Fruit fly (Drosophila melanogaster) whole organism, embryonic: ENCODE data around the gene Nmdar1.
A peak's percentile ranks its signal among the peaks of the same experiment; 100 is the strongest.

Experiments
- Ada2b ChIP-seq: fragments of 200-800 bp; sonication (Bioruptor generic); IDR thresholded peaks from 2 replicates; pipeline ENCODE4 v1.3.6; 2022; ENCODE audit warnings: missing biosample characterization, missing genetic modification characterization
- Blimp-1 ChIP-seq: fragments of 200-800 bp; sonication (Bioruptor generic); optimal IDR thresholded peaks from 3 replicates; lab custom pipeline; 2018; ENCODE audit warnings: missing biosample characterization, missing genetic modification characterization, mild to moderate bottlenecking, moderate library complexity, missing genetic modification reagents
- C15 ChIP-seq: fragments of 200-800 bp; sonication (Bioruptor generic); IDR thresholded peaks from 3 replicates; pipeline ENCODE4 v1.3.6; 2022; ENCODE audit warnings: missing biosample characterization, missing genetic modification characterization
- CG10565 ChIP-seq: fragments of 200-800 bp; sonication (Bioruptor generic); optimal IDR thresholded peaks from 3 replicates; lab custom pipeline; 2016; ENCODE audit warnings: missing biosample characterization, mild to moderate bottlenecking, missing genetic modification characterization
- CG10654 ChIP-seq: fragments of 200-800 bp; sonication (Bioruptor generic); optimal IDR thresholded peaks from 2 replicates; lab custom pipeline; 2016; ENCODE audit warnings: missing biosample characterization, missing genetic modification characterization
- CG12104 ChIP-seq: fragments of 200-800 bp; sonication (Bioruptor generic); optimal IDR thresholded peaks from 3 replicates; lab custom pipeline; 2016; ENCODE audit warnings: missing biosample characterization, missing genetic modification characterization
- CG1233 ChIP-seq: fragments of 200-800 bp; sonication (Bioruptor generic); optimal IDR thresholded peaks from 4 replicates; lab custom pipeline; 2018; ENCODE audit warnings: missing biosample characterization, mild to moderate bottlenecking, missing genetic modification characterization
- CG16779 ChIP-seq: fragments of 200-800 bp; sonication (Bioruptor generic); IDR thresholded peaks from 2 replicates; pipeline ENCODE4 v1.3.6; 2022; ENCODE audit warnings: missing biosample characterization, missing genetic modification characterization
- CG18011 ChIP-seq: fragments of 200-800 bp; sonication (Bioruptor generic); optimal IDR thresholded peaks from 2 replicates; lab custom pipeline; 2017; ENCODE audit warnings: missing biosample characterization, missing genetic modification characterization, mild to moderate bottlenecking, moderate library complexity, missing genotype
- CG18262 ChIP-seq: fragments of 200-800 bp; optimal IDR thresholded peaks from 3 replicates; lab custom pipeline; 2019; ENCODE audit warnings: missing biosample characterization, mild to moderate bottlenecking, missing genetic modification characterization, moderate library complexity
- CG2129 ChIP-seq: fragments of 200-800 bp; sonication (Bioruptor generic); IDR thresholded peaks from 2 replicates; pipeline ENCODE4 v1.3.6; 2022; ENCODE audit warnings: missing biosample characterization, missing genetic modification characterization; ENCODE audit not compliant: partially characterized antibody
- CG2202 ChIP-seq: fragments of 200-800 bp; sonication (Bioruptor generic); optimal IDR thresholded peaks from 2 replicates; lab custom pipeline; 2018; ENCODE audit warnings: missing biosample characterization, mild to moderate bottlenecking, missing genetic modification characterization
- CG2875 ChIP-seq: fragments of 200-800 bp; sonication (Bioruptor generic); optimal IDR thresholded peaks from 2 replicates; lab custom pipeline; 2017; ENCODE audit warnings: missing biosample characterization, mild to moderate bottlenecking, missing genetic modification characterization, missing genetic modification reagents
- CG34376 ChIP-seq: fragments of 200-800 bp; sonication (Bioruptor generic); optimal IDR thresholded peaks from 2 replicates; lab custom pipeline; 2018; ENCODE audit warnings: missing biosample characterization, mild to moderate bottlenecking, missing genetic modification characterization
- CG3847 ChIP-seq: fragments of 200-800 bp; sonication (Bioruptor generic); IDR thresholded peaks from 2 replicates; pipeline ENCODE4 v1.3.6; 2022; ENCODE audit warnings: missing biosample characterization, missing genetic modification characterization
- CG4820 ChIP-seq: fragments of 200-800 bp; sonication (Bioruptor generic); optimal IDR thresholded peaks from 3 replicates; lab custom pipeline; 2016; ENCODE audit warnings: missing biosample characterization, missing genetic modification characterization
- CG4854 ChIP-seq: fragments of 200-800 bp; sonication (Bioruptor generic); optimal IDR thresholded peaks from 2 replicates; lab custom pipeline; 2016; ENCODE audit warnings: missing biosample characterization, missing genetic modification characterization, inconsistent platforms
- CG6254 ChIP-seq: fragments of 200-800 bp; sonication (Bioruptor generic); optimal IDR thresholded peaks from 3 replicates; lab custom pipeline; 2017; ENCODE audit warnings: mild to moderate bottlenecking, missing biosample characterization, missing genetic modification reagents, missing genetic modification characterization
- CG6272 ChIP-seq: fragments of 200-800 bp; sonication (Bioruptor generic); IDR thresholded peaks from 2 replicates; pipeline ENCODE4 v1.3.6; 2022; ENCODE audit warnings: missing biosample characterization, missing genetic modification characterization
- CG7786 ChIP-seq: fragments of 200-800 bp; sonication (Bioruptor generic); optimal IDR thresholded peaks from 2 replicates; lab custom pipeline; 2016; ENCODE audit warnings: missing biosample characterization, missing genetic modification characterization
- CG7987 ChIP-seq: fragments of 200-800 bp; sonication (Bioruptor generic); optimal IDR thresholded peaks from 2 replicates; lab custom pipeline; 2018; ENCODE audit warnings: missing biosample characterization, mild to moderate bottlenecking, missing genetic modification characterization, moderate library complexity
- CG8089 ChIP-seq: fragments of 200-800 bp; sonication (Bioruptor generic); optimal IDR thresholded peaks from 3 replicates; lab custom pipeline; 2016; ENCODE audit warnings: missing biosample characterization, missing genetic modification characterization
- CG9797 ChIP-seq: fragments of 200-800 bp; sonication (Bioruptor generic); optimal IDR thresholded peaks from 3 replicates; lab custom pipeline; 2018; ENCODE audit warnings: missing biosample characterization, mild to moderate bottlenecking, missing genetic modification characterization
- Hand ChIP-seq: fragments of 200-800 bp; sonication (Bioruptor generic); optimal IDR thresholded peaks from 2 replicates; lab custom pipeline; 2017; ENCODE audit warnings: mild to moderate bottlenecking, missing biosample characterization, missing genetic modification reagents, missing genetic modification characterization
- HmgD ChIP-seq: fragments of 200-800 bp; sonication (Bioruptor generic); optimal IDR thresholded peaks from 3 replicates; lab custom pipeline; 2016; ENCODE audit warnings: missing biosample characterization, missing genetic modification characterization
- Lhr ChIP-seq: fragments of 200-800 bp; sonication (Bioruptor generic); optimal IDR thresholded peaks from 3 replicates; lab custom pipeline; 2017; ENCODE audit warnings: mild to moderate bottlenecking, missing biosample characterization, missing genetic modification reagents, missing genetic modification characterization
- MBD-R2 ChIP-seq: fragments of 200-800 bp; sonication (Bioruptor generic); IDR thresholded peaks from 2 replicates; pipeline ENCODE4 v1.3.6; 2022; ENCODE audit warnings: missing biosample characterization, missing genetic modification characterization
- Mes4 ChIP-seq: fragments of 200-800 bp; sonication (Bioruptor generic); optimal IDR thresholded peaks from 2 replicates; lab custom pipeline; 2016; ENCODE audit warnings: missing biosample characterization, missing genetic modification characterization
- Nf-YC ChIP-seq: fragments of 200-800 bp; optimal IDR thresholded peaks from 3 replicates; lab custom pipeline; 2019; ENCODE audit warnings: missing biosample characterization, mild to moderate bottlenecking, missing genetic modification characterization, moderate library complexity
- Oaz ChIP-seq: fragments of 200-800 bp; sonication (Bioruptor generic); IDR thresholded peaks from 2 replicates; pipeline ENCODE4 v1.3.6; 2022; ENCODE audit warnings: missing biosample characterization, missing genetic modification characterization
- Rx ChIP-seq: fragments of 200-800 bp; sonication (Bioruptor generic); IDR thresholded peaks from 2 replicates; pipeline ENCODE4 v1.3.6; 2022; ENCODE audit warnings: missing biosample characterization, missing genetic modification characterization
- Scr ChIP-seq: fragments of 200-800 bp; sonication (Bioruptor generic); IDR thresholded peaks from 2 replicates; pipeline ENCODE4 v1.3.6; 2022; ENCODE audit warnings: missing biosample characterization, missing genetic modification characterization; ENCODE audit not compliant: partially characterized antibody
- Ssrp ChIP-seq: fragments of 200-800 bp; sonication (Bioruptor generic); optimal IDR thresholded peaks from 2 replicates; lab custom pipeline; 2018; ENCODE audit warnings: missing biosample characterization, mild to moderate bottlenecking, missing genetic modification characterization, moderate library complexity
- Taf1 ChIP-seq: fragments of 200-800 bp; sonication (Bioruptor generic); IDR thresholded peaks from 2 replicates; pipeline ENCODE4 v1.3.6; 2022; ENCODE audit warnings: missing biosample characterization, missing genetic modification characterization
- bigmax ChIP-seq: fragments of 200-800 bp; sonication (Bioruptor generic); optimal IDR thresholded peaks from 2 replicates; lab custom pipeline; 2018; ENCODE audit warnings: missing biosample characterization, mild to moderate bottlenecking, missing genetic modification characterization
- chif ChIP-seq, 2 experiments: fragments of 200-800 bp; sonication (Bioruptor generic); optimal IDR thresholded peaks; 3 replicates each; lab custom pipeline; 2016; ENCODE audit warnings: missing biosample characterization in 2 of 2, missing genetic modification characterization in 2 of 2
- da ChIP-seq: fragments of 200-800 bp; sonication (Bioruptor generic); optimal IDR thresholded peaks from 2 replicates; lab custom pipeline; 2016; ENCODE audit warnings: missing biosample characterization, missing genetic modification characterization
- danr ChIP-seq: fragments of 200-800 bp; sonication (Bioruptor generic); IDR thresholded peaks from 2 replicates; pipeline ENCODE4 v1.3.6; 2022; ENCODE audit warnings: missing biosample characterization, missing genetic modification characterization
- dm ChIP-seq: fragments of 200-800 bp; sonication (Bioruptor generic); optimal IDR thresholded peaks from 3 replicates; lab custom pipeline; 2016; ENCODE audit warnings: missing biosample characterization, missing genetic modification characterization
- exex ChIP-seq: fragments of 200-800 bp; sonication (Bioruptor generic); optimal IDR thresholded peaks from 4 replicates; lab custom pipeline; 2018; ENCODE audit warnings: missing biosample characterization, mild to moderate bottlenecking, missing genetic modification characterization, moderate library complexity
- fd64A ChIP-seq: fragments of 200-800 bp; sonication (Bioruptor generic); optimal IDR thresholded peaks from 3 replicates; lab custom pipeline; 2018; ENCODE audit warnings: missing biosample characterization, mild to moderate bottlenecking, missing genetic modification characterization
- gt ChIP-seq: fragments of 200-800 bp; sonication (Bioruptor generic); IDR thresholded peaks from 2 replicates; pipeline ENCODE4 v1.3.6; 2022; ENCODE audit warnings: missing biosample characterization, missing genetic modification characterization
- h ChIP-seq: fragments of >200 bp; optimal IDR thresholded peaks from 2 replicates; lab custom pipeline; 2017
- nerfin-1 ChIP-seq: fragments of 200-800 bp; sonication (Bioruptor generic); optimal IDR thresholded peaks from 3 replicates; lab custom pipeline; 2019; ENCODE audit warnings: missing biosample characterization, mild to moderate bottlenecking, missing genetic modification characterization, moderate library complexity
- nmo ChIP-seq: fragments of 200-800 bp; sonication (Bioruptor generic); optimal IDR thresholded peaks from 2 replicates; lab custom pipeline; 2018; ENCODE audit warnings: missing biosample characterization, mild to moderate bottlenecking, missing genetic modification characterization, moderate library complexity
- peb ChIP-seq: fragments of 200-800 bp; sonication (Bioruptor generic); IDR thresholded peaks from 2 replicates; pipeline ENCODE4 v1.3.6; 2022; ENCODE audit warnings: missing biosample characterization, missing genetic modification characterization
- phol ChIP-seq: fragments of 200-800 bp; sonication (Bioruptor generic); optimal IDR thresholded peaks from 3 replicates; lab custom pipeline; 2018; ENCODE audit warnings: missing biosample characterization, mild to moderate bottlenecking, missing genetic modification characterization, moderate library complexity
- rib ChIP-seq: fragments of 200-800 bp; sonication (Bioruptor generic); IDR thresholded peaks from 2 replicates; pipeline ENCODE4 v1.3.6; 2022; ENCODE audit warnings: missing biosample characterization, missing genetic modification characterization
- wdn ChIP-seq: fragments of 200-800 bp; sonication (Bioruptor generic); IDR thresholded peaks from 2 replicates; pipeline ENCODE4 v1.3.6; 2022; ENCODE audit warnings: missing biosample characterization, missing genetic modification characterization
- wek ChIP-seq: fragments of 200-800 bp; sonication (Bioruptor generic); optimal IDR thresholded peaks from 3 replicates; lab custom pipeline; 2018; ENCODE audit warnings: missing biosample characterization, mild to moderate bottlenecking, missing genetic modification characterization, moderate library complexity

The Nmdar1 gene

DNA sequence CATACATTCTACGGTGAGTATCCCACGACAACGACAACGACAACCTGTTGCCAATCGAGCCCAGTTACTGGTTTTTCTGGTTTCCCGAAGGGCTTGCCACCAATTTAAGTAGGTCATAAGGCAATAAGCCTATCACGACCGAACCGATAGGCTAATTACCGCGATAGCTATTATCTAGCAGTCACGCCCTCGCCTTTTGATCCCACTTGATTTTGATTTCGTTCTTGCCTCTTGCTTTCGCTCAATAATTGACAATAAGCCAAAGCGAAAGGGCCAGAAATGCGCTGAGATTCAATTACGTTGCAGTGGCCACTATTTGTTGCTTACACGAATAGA is 5.3 kb downstream of the Nmdar1 start (continued):
- TF ChIP-seq CG2875 (GFP tag; lab: Kevin White, UChicago): no peak
- no peak for TF ChIP-seq CG8089
- no peak for TF ChIP-seq Hand (GFP tag; lab: Kevin White, UChicago)
- no peak for TF ChIP-seq CG2129 (GFP tag; lab: Robert Waterston, UW)
- TF ChIP-seq Oaz (GFP tag; lab: Robert Waterston, UW): no peak
- TF ChIP-seq Nf-YC (tag; lab: Kevin White, UChicago): no peak
- TF ChIP-seq CG10565: no peak
- no peak for TF ChIP-seq Scr
- no peak for TF ChIP-seq CG7786 (GFP tag; lab: Kevin White, UChicago)
- no peak for TF ChIP-seq wdn
- no peak for TF ChIP-seq peb (GFP tag; lab: Robert Waterston, UW)
- peak; percentile 57 for TF ChIP-seq exex
- TF ChIP-seq CG12104 (GFP tag; lab: Kevin White, UChicago): no peak
- TF ChIP-seq danr (GFP tag; lab: Robert Waterston, UW): no peak
- no peak for TF ChIP-seq CG9797 (GFP tag; lab: Kevin White, UChicago)
- TF ChIP-seq Blimp-1 (GFP tag; lab: Kevin White, UChicago): peak; percentile 19
- TF ChIP-seq CG2202 (tag; lab: Kevin White, UChicago): no peak
- TF ChIP-seq da (GFP tag; lab: Kevin White, UChicago): no peak

DNA sequence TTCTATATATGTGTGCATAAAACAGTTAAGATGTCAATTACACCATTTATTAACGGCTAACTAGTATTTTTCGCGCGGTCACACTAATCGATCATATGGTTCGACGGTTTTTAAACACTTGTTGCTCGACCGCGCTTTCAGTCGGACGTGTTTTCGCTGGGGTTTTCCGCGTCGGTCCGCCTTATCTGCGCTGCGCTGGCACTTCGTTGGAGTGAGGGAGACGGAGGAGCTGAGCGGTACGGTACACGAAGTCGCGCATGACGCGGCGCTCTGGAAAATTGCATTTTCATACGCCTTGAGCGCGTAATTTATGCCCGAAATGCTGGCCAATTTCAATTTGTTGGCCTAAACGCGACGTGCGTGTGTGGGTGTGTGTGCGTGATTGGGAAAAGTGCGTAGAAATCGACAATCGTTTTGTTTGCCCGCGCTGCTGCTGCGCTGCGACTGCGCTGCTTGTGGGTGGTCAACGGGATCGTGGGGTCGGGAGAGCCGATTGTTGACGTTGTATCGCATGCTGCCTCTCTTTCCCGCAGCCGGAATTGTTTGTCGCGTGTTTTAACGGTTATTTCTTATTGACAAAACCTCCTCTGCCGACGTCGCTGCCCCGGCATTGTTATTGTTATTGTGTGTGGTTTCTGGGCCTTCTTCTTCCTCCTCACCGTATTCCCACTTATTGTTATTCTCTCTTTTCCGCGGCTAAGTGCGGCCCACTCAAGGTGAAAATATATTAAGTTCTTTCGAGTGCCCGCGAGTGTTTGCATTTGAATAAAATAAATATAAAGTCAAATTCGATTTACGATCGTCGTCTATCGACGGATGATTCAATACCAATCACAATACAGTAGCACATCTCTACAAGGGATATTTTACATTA is 5.9 kb downstream of the Nmdar1 start, which contains the start of gene Itpr:
TSS of gene Itpr (plus strand) at position 116 of the 874 bp plus-strand sequence.
- TF ChIP-seq Ada2b (GFP tag; lab: Robert Waterston, UW): no peak
- no peak for TF ChIP-seq phol (tag; lab: Kevin White, UChicago)
- peak; percentile 27 for TF ChIP-seq dm
- peak; percentile 7 for TF ChIP-seq CG7987 (GFP tag; lab: Kevin White, UChicago)
- no peak for TF ChIP-seq CG1233
- no peak for TF ChIP-seq wek (GFP tag; lab: Kevin White, UChicago)
- no peak for TF ChIP-seq Rx
- no peak for TF ChIP-seq gt
- TF ChIP-seq chif (GFP tag; optimal IDR thresholded peaks at IDR 0.05; lab: Kevin White, UChicago): no peak
- TF ChIP-seq HmgD: no peak
- TF ChIP-seq bigmax (GFP tag; lab: Kevin White, UChicago): no peak
- no peak for TF ChIP-seq CG10654 (GFP tag; lab: Kevin White, UChicago)
- no peak for TF ChIP-seq CG18262 (tag; lab: Kevin White, UChicago)
- TF ChIP-seq nerfin-1 (tag; lab: Kevin White, UChicago): no peak
- TF ChIP-seq MBD-R2 (GFP tag; lab: Robert Waterston, UW): no peak
- no peak for TF ChIP-seq fd64A (GFP tag; lab: Kevin White, UChicago)
- peak; percentile 68; the same call in 1 of the 2 replicates for TF ChIP-seq rib (GFP tag; lab: Robert Waterston, UW)
- no peak for TF ChIP-seq nmo
- TF ChIP-seq CG16779 (GFP tag; lab: Robert Waterston, UW): no peak
- TF ChIP-seq CG34376 (GFP tag; lab: Kevin White, UChicago): peak; percentile 15
- no peak for TF ChIP-seq CG3847
- TF ChIP-seq CG4820 (GFP tag; lab: Kevin White, UChicago): no peak
- 0 out of 2 replicates have a peak, but pooled peaks have one; percentile 18 for TF ChIP-seq CG6272 (GFP tag; lab: Robert Waterston, UW)
- no peak for TF ChIP-seq Lhr
- TF ChIP-seq Taf1 (GFP tag; lab: Robert Waterston, UW): no peak
- no peak for TF ChIP-seq CG4854 (GFP tag; lab: Kevin White, UChicago)
- TF ChIP-seq CG6254 (GFP tag; lab: Kevin White, UChicago): no peak
- no peak for TF ChIP-seq Ssrp
- no peak for TF ChIP-seq C15 (GFP tag; lab: Robert Waterston, UW)
- TF ChIP-seq Mes4 (GFP tag; lab: Kevin White, UChicago): no peak
- no peak for TF ChIP-seq h (lab: Kevin White, UChicago)
- no peak for TF ChIP-seq CG18011 (GFP tag; lab: Kevin White, UChicago)
